Worm (Caenorhabditis elegans) whole organism, late embryonic: ENCODE measurements around the gene T20D4.19.

ENCODE experiments used
- ama-1 ChIP-seq: fragments of 150-350 bp; optimal IDR thresholded peaks from 2 replicates; lab custom pipeline; 2014
- ceh-14 ChIP-seq: sonication (generic microtip); optimal IDR thresholded peaks from 2 replicates; lab custom pipeline; 2016; ENCODE audit warnings: missing genotype, missing genetic modification characterization, missing compliant biosample characterization
- elt-2 ChIP-seq: sonication (generic microtip); optimal IDR thresholded peaks from 2 replicates; lab custom pipeline; 2016; ENCODE audit warnings: missing genetic modification reagents, missing genetic modification characterization, missing compliant biosample characterization
- hlh-8 ChIP-seq: sonication (generic microtip); optimal IDR thresholded peaks from 2 replicates; lab custom pipeline; 2016; ENCODE audit warnings: missing genotype, missing genetic modification characterization, missing compliant biosample characterization
- nhr-232 ChIP-seq: sonication (generic microtip); optimal IDR thresholded peaks from 2 replicates; lab custom pipeline; 2016; ENCODE audit warnings: missing genetic modification characterization, missing compliant biosample characterization
- pqm-1 ChIP-seq: sonication (generic microtip); optimal IDR thresholded peaks from 2 replicates; lab custom pipeline; 2016; ENCODE audit warnings: missing genetic modification characterization, missing compliant biosample characterization
- sdc-2 ChIP-seq: sonication (generic microtip); optimal IDR thresholded peaks from 2 replicates; lab custom pipeline; 2016; ENCODE audit warnings: missing genotype, missing genetic modification characterization, missing compliant biosample characterization
- tbx-2 ChIP-seq: sonication (generic microtip); optimal IDR thresholded peaks from 2 replicates; lab custom pipeline; 2016; ENCODE audit warnings: missing genetic modification characterization, missing compliant biosample characterization
- ttx-3 ChIP-seq: sonication (generic microtip); optimal IDR thresholded peaks from 2 replicates; lab custom pipeline; 2016; ENCODE audit warnings: missing genetic modification reagents, missing genetic modification characterization, missing compliant biosample characterization
- unc-86 ChIP-seq: sonication (generic microtip); optimal IDR thresholded peaks from 2 replicates; lab custom pipeline; 2016; ENCODE audit warnings: missing genetic modification characterization, missing compliant biosample characterization

- TF ChIP-seq pqm-1 = no peak
- TF ChIP-seq sdc-2 = no peak
- TF ChIP-seq nhr-232 (tag; lab: Kevin White, UChicago) = no peak
- TF ChIP-seq ttx-3 (tag; lab: Kevin White, UChicago) = no peak
- no peak for TF ChIP-seq ceh-14 (tag; lab: Kevin White, UChicago)
- no peak for TF ChIP-seq tbx-2
- TF ChIP-seq ama-1 (lab: Kevin White, UChicago) = no peak
- no peak for TF ChIP-seq elt-2
- TF ChIP-seq hlh-8 = no peak
- TF ChIP-seq unc-86 (tag; lab: Kevin White, UChicago) = no peak
Measured at ce11 chrV:3464897-3465296, 33.5 kb upstream of the T20D4.19 start.
